Worm (Caenorhabditis elegans) whole organism, early embryonic: Measurements from ENCODE around the gene T05A7.13.

ENCODE experiments used
- ama-1 ChIP-seq: fragments of 150-350 bp; optimal IDR thresholded peaks from 2 replicates; lab custom pipeline; 2014
- flt-1 ChIP-seq: fragments of 200-800 bp; sonication (Bioruptor generic); IDR thresholded peaks from 2 replicates; pipeline ENCODE4 v1.3.6; 2022; ENCODE audit warnings: missing genetic modification characterization, missing compliant biosample characterization
- hmg-4 ChIP-seq: fragments of 200-800 bp; sonication (Bioruptor generic); optimal IDR thresholded peaks from 2 replicates; lab custom pipeline; 2018; ENCODE audit warnings: mild to moderate bottlenecking, missing genetic modification characterization, missing compliant biosample characterization
- scrt-1 ChIP-seq: fragments of 200-800 bp; sonication (Bioruptor generic); IDR thresholded peaks from 2 replicates; pipeline ENCODE4 v1.3.6; 2022; ENCODE audit warnings: missing genetic modification characterization, missing compliant biosample characterization

- TF ChIP-seq ama-1 (lab: Kevin White, UChicago): no peak
- TF ChIP-seq flt-1 (GFP tag; lab: Robert Waterston, UW): no peak
- no peak for TF ChIP-seq scrt-1 (GFP tag; lab: Robert Waterston, UW)
- no peak for TF ChIP-seq hmg-4 (GFP tag; lab: Kevin White, UChicago)
Measured at ce11 chrII:4661278-4661677, at the start of gene T05A7.13.
